Fruit fly (Drosophila melanogaster) whole organism, embryonic: Measurements from ENCODE around the gene CG3119.

ENCODE experiments used
- ATbp ChIP-seq: fragments of 200-800 bp; sonication (Bioruptor generic); optimal IDR thresholded peaks from 2 replicates; lab custom pipeline; 2017; ENCODE audit warnings: missing biosample characterization, mild to moderate bottlenecking, missing genetic modification characterization, missing genetic modification reagents
- Abd-B ChIP-seq: fragments of 200-800 bp; sonication (Bioruptor generic); optimal IDR thresholded peaks from 2 replicates; lab custom pipeline; 2018; ENCODE audit warnings: missing biosample characterization, mild to moderate bottlenecking, missing genetic modification characterization, moderate library complexity
- Ada2b ChIP-seq: fragments of 200-800 bp; sonication (Bioruptor generic); IDR thresholded peaks from 2 replicates; pipeline ENCODE4 v1.3.6; 2022; ENCODE audit warnings: missing biosample characterization, missing genetic modification characterization
- Atf6 ChIP-seq: fragments of 200-800 bp; sonication (Bioruptor generic); IDR thresholded peaks from 2 replicates; pipeline ENCODE4 v1.3.6; 2022; ENCODE audit warnings: missing biosample characterization, missing genetic modification characterization
- CG11456 ChIP-seq: fragments of 200-800 bp; sonication (Bioruptor generic); IDR thresholded peaks from 3 replicates; pipeline ENCODE4 v1.3.6; 2022; ENCODE audit warnings: missing biosample characterization, missing genetic modification characterization
- CG11723 ChIP-seq: fragments of 200-800 bp; sonication (Bioruptor generic); optimal IDR thresholded peaks from 2 replicates; lab custom pipeline; 2017; ENCODE audit warnings: missing biosample characterization, mild to moderate bottlenecking, missing genetic modification characterization
- CG12744 ChIP-seq: fragments of 200-800 bp; sonication (Bioruptor generic); optimal IDR thresholded peaks from 2 replicates; lab custom pipeline; 2016; ENCODE audit warnings: missing biosample characterization, missing genetic modification characterization
- CG12769 ChIP-seq: fragments of 200-800 bp; sonication (Bioruptor generic); optimal IDR thresholded peaks from 2 replicates; lab custom pipeline; 2019; ENCODE audit warnings: missing biosample characterization, mild to moderate bottlenecking, missing genetic modification characterization, moderate library complexity
- CG1832 ChIP-seq: fragments of 200-800 bp; sonication (Bioruptor generic); optimal IDR thresholded peaks from 2 replicates; lab custom pipeline; 2017; ENCODE audit warnings: missing biosample characterization, mild to moderate bottlenecking, missing genetic modification characterization, inconsistent platforms
- CG2129 ChIP-seq: fragments of 200-800 bp; sonication (Bioruptor generic); IDR thresholded peaks from 2 replicates; pipeline ENCODE4 v1.3.6; 2022; ENCODE audit warnings: missing biosample characterization, missing genetic modification characterization; ENCODE audit not compliant: partially characterized antibody
- CG32532 ChIP-seq: fragments of 200-800 bp; sonication (Bioruptor generic); IDR thresholded peaks from 2 replicates; pipeline ENCODE4 v1.3.6; 2022; ENCODE audit warnings: missing biosample characterization, missing genetic modification characterization
- CG4282 ChIP-seq: fragments of 200-800 bp; sonication (Bioruptor generic); optimal IDR thresholded peaks from 2 replicates; lab custom pipeline; 2016; ENCODE audit warnings: missing biosample characterization, missing genetic modification characterization
- CG6254 ChIP-seq: fragments of 200-800 bp; sonication (Bioruptor generic); optimal IDR thresholded peaks from 3 replicates; lab custom pipeline; 2017; ENCODE audit warnings: mild to moderate bottlenecking, missing biosample characterization, missing genetic modification reagents, missing genetic modification characterization
- CG7839 ChIP-seq: fragments of 200-800 bp; sonication (Bioruptor generic); optimal IDR thresholded peaks from 3 replicates; lab custom pipeline; 2018; ENCODE audit warnings: missing biosample characterization, mild to moderate bottlenecking, missing genetic modification characterization, moderate library complexity
- CG8290 ChIP-seq, 3 experiments: fragments of 200-800 bp; sonication (Bioruptor generic); optimal IDR thresholded peaks; 2 replicates each; lab custom pipeline; 2016 to 2019; ENCODE audit warnings: missing biosample characterization in 3 of 3, missing genetic modification characterization in 3 of 3, mild to moderate bottlenecking in 2 of 3, moderate library complexity in 1 of 3
- CG8765 ChIP-seq: fragments of 200-800 bp; sonication (Bioruptor generic); IDR thresholded peaks from 2 replicates; pipeline ENCODE4 v1.3.6; 2022; ENCODE audit warnings: missing biosample characterization, missing genetic modification characterization
- D19A ChIP-seq: fragments of 200-800 bp; optimal IDR thresholded peaks from 3 replicates; lab custom pipeline; 2019; ENCODE audit warnings: missing biosample characterization, mild to moderate bottlenecking, missing genetic modification characterization, moderate library complexity
- Fer2 ChIP-seq: fragments of 200-800 bp; sonication (Bioruptor generic); optimal IDR thresholded peaks from 2 replicates; lab custom pipeline; 2018; ENCODE audit warnings: missing biosample characterization, mild to moderate bottlenecking, missing genetic modification characterization, moderate library complexity
- Opbp ChIP-seq: fragments of 200-800 bp; sonication (Bioruptor generic); IDR thresholded peaks from 3 replicates; pipeline ENCODE4 v1.3.6; 2022; ENCODE audit warnings: missing biosample characterization, missing genetic modification characterization; ENCODE audit not compliant: partially characterized antibody
- Trl ChIP-seq, 3 experiments: fragments of >200 bp in 2 of 3; fragments of 200-800 bp in 1 of 3; sonication (Bioruptor generic) in 1 of 3; optimal IDR thresholded peaks; 2 replicates in 1 of 3; 3 replicates in 2 of 3; lab custom pipeline; 2016 to 2017; ENCODE audit warnings: missing biosample characterization in 1 of 3, missing genetic modification characterization in 1 of 3
- bbx ChIP-seq: fragments of 200-800 bp; sonication (Bioruptor generic); IDR thresholded peaks from 2 replicates; pipeline ENCODE4 v1.3.6; 2022; ENCODE audit warnings: missing biosample characterization, missing genetic modification characterization; ENCODE audit not compliant: partially characterized antibody
- bcd ChIP-seq: fragments of 200-800 bp; sonication (Bioruptor generic); optimal IDR thresholded peaks from 2 replicates; lab custom pipeline; 2017; ENCODE audit warnings: missing biosample characterization, mild to moderate bottlenecking, missing genetic modification characterization
- bigmax ChIP-seq: fragments of 200-800 bp; sonication (Bioruptor generic); optimal IDR thresholded peaks from 2 replicates; lab custom pipeline; 2018; ENCODE audit warnings: missing biosample characterization, mild to moderate bottlenecking, missing genetic modification characterization
- br ChIP-seq: fragments of >200 bp; optimal IDR thresholded peaks from 2 replicates; lab custom pipeline; 2017
- cg ChIP-seq: fragments of 200-800 bp; sonication (Bioruptor generic); optimal IDR thresholded peaks from 3 replicates; lab custom pipeline; 2019; ENCODE audit warnings: missing biosample characterization, mild to moderate bottlenecking, missing genetic modification characterization, moderate library complexity
- chinmo ChIP-seq: fragments of 200-800 bp; sonication (Bioruptor generic); IDR thresholded peaks from 4 replicates; pipeline ENCODE4 v1.3.6; 2022; ENCODE audit warnings: missing biosample characterization, missing genetic modification characterization; ENCODE audit not compliant: partially characterized antibody
- chm ChIP-seq: fragments of 200-800 bp; sonication (Bioruptor generic); IDR thresholded peaks from 2 replicates; pipeline ENCODE4 v1.3.6; 2022; ENCODE audit warnings: missing biosample characterization, missing genetic modification characterization
- ci ChIP-seq: fragments of 200-800 bp; sonication (Bioruptor generic); IDR thresholded peaks from 3 replicates; pipeline ENCODE4 v1.3.6; 2022; ENCODE audit warnings: missing biosample characterization, missing genetic modification characterization
- cwo ChIP-seq: fragments of 200-800 bp; sonication (Bioruptor generic); optimal IDR thresholded peaks from 3 replicates; lab custom pipeline; 2017; ENCODE audit warnings: missing biosample characterization, missing genetic modification characterization, mild to moderate bottlenecking, moderate library complexity, missing genetic modification reagents
- gce ChIP-seq: fragments of 200-800 bp; sonication (Bioruptor generic); IDR thresholded peaks from 3 replicates; pipeline ENCODE4 v1.3.6; 2022; ENCODE audit warnings: missing biosample characterization, missing genetic modification characterization
- gcm2 ChIP-seq: fragments of 200-800 bp; sonication (Bioruptor generic); optimal IDR thresholded peaks from 2 replicates; lab custom pipeline; 2016; ENCODE audit warnings: missing biosample characterization, missing genetic modification characterization
- grau ChIP-seq: fragments of 200-800 bp; optimal IDR thresholded peaks from 3 replicates; lab custom pipeline; 2019; ENCODE audit warnings: missing biosample characterization, mild to moderate bottlenecking, missing genetic modification characterization, moderate library complexity
- hbn ChIP-seq: fragments of 200-800 bp; sonication (Bioruptor generic); IDR thresholded peaks from 2 replicates; pipeline ENCODE4 v1.3.6; 2022; ENCODE audit warnings: missing biosample characterization, missing genetic modification characterization; ENCODE audit not compliant: partially characterized antibody
- kah ChIP-seq: fragments of 200-800 bp; sonication (Bioruptor generic); optimal IDR thresholded peaks from 2 replicates; lab custom pipeline; 2018; ENCODE audit warnings: missing biosample characterization, mild to moderate bottlenecking, missing genetic modification characterization
- kay ChIP-seq: fragments of 200-800 bp; sonication (Bioruptor generic); optimal IDR thresholded peaks from 2 replicates; lab custom pipeline; 2016; ENCODE audit warnings: missing biosample characterization, missing genetic modification characterization
- odd ChIP-seq: fragments of 200-800 bp; sonication (Bioruptor generic); optimal IDR thresholded peaks from 2 replicates; lab custom pipeline; 2017; ENCODE audit warnings: missing biosample characterization, mild to moderate bottlenecking, missing genetic modification characterization
- rib ChIP-seq: fragments of 200-800 bp; sonication (Bioruptor generic); IDR thresholded peaks from 2 replicates; pipeline ENCODE4 v1.3.6; 2022; ENCODE audit warnings: missing biosample characterization, missing genetic modification characterization
- tin ChIP-seq: fragments of 200-800 bp; sonication (Bioruptor generic); optimal IDR thresholded peaks from 3 replicates; lab custom pipeline; 2016; ENCODE audit warnings: missing biosample characterization, missing genetic modification characterization
- ttk ChIP-seq: fragments of 200-800 bp; sonication (Bioruptor generic); IDR thresholded peaks from 2 replicates; pipeline ENCODE4 v2.1.2; 2022; ENCODE audit warnings: missing biosample characterization, missing genetic modification characterization
- zen2 ChIP-seq: fragments of 200-800 bp; sonication (Bioruptor generic); IDR thresholded peaks from 3 replicates; pipeline ENCODE4 v1.3.6; 2022; ENCODE audit warnings: missing biosample characterization, missing genetic modification characterization; ENCODE audit not compliant: partially characterized antibody

CG3119 gene

dm6 chr2L:2829637-2830340 lies 7.8 kb downstream of the CG3119 start, which contains the start of gene Duox (continued):
- no peak for TF ChIP-seq kah (GFP tag; lab: Kevin White, UChicago)
- TF ChIP-seq rib (GFP tag; lab: Robert Waterston, UW): no peak
- no peak for TF ChIP-seq CG8765 (GFP tag; lab: Robert Waterston, UW)
- no peak for TF ChIP-seq gce (GFP tag; lab: Robert Waterston, UW)
- no peak for TF ChIP-seq bigmax (GFP tag; lab: Kevin White, UChicago)
- TF ChIP-seq Ada2b (GFP tag; lab: Robert Waterston, UW): no peak
- TF ChIP-seq CG7839 (tag; lab: Kevin White, UChicago): no peak
- no peak for TF ChIP-seq chm (GFP tag; lab: Robert Waterston, UW)
- TF ChIP-seq hbn (GFP tag; lab: Robert Waterston, UW): no peak
- TF ChIP-seq bbx (GFP tag; lab: Robert Waterston, UW): 0 out of 2 replicates have a peak, but pooled peaks have one; percentile 10
- no peak for TF ChIP-seq bcd (GFP tag; lab: Kevin White, UChicago)
- no peak for TF ChIP-seq kay (GFP tag; lab: Kevin White, UChicago)
- no peak for TF ChIP-seq ci (GFP tag; lab: Robert Waterston, UW)
- no peak for TF ChIP-seq CG2129 (GFP tag; lab: Robert Waterston, UW)
- TF ChIP-seq ATbp (GFP tag; lab: Kevin White, UChicago): no peak
- peak; percentile 87 for TF ChIP-seq cg (GFP tag; lab: Kevin White, UChicago)
- no peak for TF ChIP-seq gcm2
- TF ChIP-seq Abd-B (GFP tag; lab: Kevin White, UChicago): no peak
- peak; percentile 10 to 42 for TF ChIP-seq Trl (optimal IDR thresholded peaks at IDR 0.05; lab: Kevin White, UChicago)
- TF ChIP-seq Trl (GFP tag; optimal IDR thresholded peaks at IDR 0.05; lab: Kevin White, UChicago): no peak
- no peak for TF ChIP-seq CG11723
- TF ChIP-seq cwo: no peak
- peak; percentile 35; the same call in 2 of the 3 replicates for TF ChIP-seq zen2 (GFP tag; lab: Robert Waterston, UW)
- peak; percentile 76 for TF ChIP-seq CG12769
- no peak for TF ChIP-seq CG6254 (GFP tag; lab: Kevin White, UChicago)
- 0 out of 3 replicates have a peak, but pooled peaks have one; percentile 3 for TF ChIP-seq CG11456
- no peak for TF ChIP-seq grau
- peak; percentile 20 for TF ChIP-seq CG1832
- peak; percentile 48; the same call in 1 of the 3 replicates for TF ChIP-seq Opbp
- TF ChIP-seq br: no peak
- TF ChIP-seq D19A (tag; lab: Kevin White, UChicago): no peak
- TF ChIP-seq CG8290 (GFP tag; optimal IDR thresholded peaks at IDR 0.05; lab: Kevin White, UChicago): no peak
- peak in 1 of 2 experiments; percentile 54 for TF ChIP-seq CG8290 (tag; optimal IDR thresholded peaks at IDR 0.05; lab: Kevin White, UChicago)
- no peak for TF ChIP-seq Atf6
- TF ChIP-seq tin: no peak
- no peak for TF ChIP-seq Fer2 (tag; lab: Kevin White, UChicago)
- TF ChIP-seq chinmo (GFP tag; lab: Robert Waterston, UW): peak; percentile 84; the same call in 1 of the 4 replicates
- TF ChIP-seq CG32532 (GFP tag; lab: Robert Waterston, UW): no peak
- no peak for TF ChIP-seq odd
- TF ChIP-seq CG4282 (GFP tag; lab: Kevin White, UChicago): no peak
- no peak for TF ChIP-seq CG12744 (GFP tag; lab: Kevin White, UChicago)
- no peak for TF ChIP-seq ttk (GFP tag; lab: Robert Waterston, UW)
